Fruit fly (Drosophila melanogaster) whole organism, embryonic: ENCODE data around the gene RunxB.
A peak's percentile ranks its signal among the peaks of the same experiment; 100 is the strongest.

Experiments
- Abd-B ChIP-seq: fragments of 200-800 bp; sonication (Bioruptor generic); optimal IDR thresholded peaks from 2 replicates; lab custom pipeline; 2018; ENCODE audit warnings: missing biosample characterization, mild to moderate bottlenecking, missing genetic modification characterization, moderate library complexity
- CG10147 ChIP-seq: fragments of 200-800 bp; sonication (Bioruptor generic); optimal IDR thresholded peaks from 2 replicates; lab custom pipeline; 2019; ENCODE audit warnings: missing biosample characterization, mild to moderate bottlenecking, missing genetic modification characterization, moderate library complexity
- CG10959 ChIP-seq: fragments of 200-800 bp; sonication (Bioruptor generic); IDR thresholded peaks from 2 replicates; pipeline ENCODE4 v1.3.6; 2022; ENCODE audit warnings: missing biosample characterization, missing genetic modification characterization
- CG11695 ChIP-seq: fragments of 200-800 bp; sonication (Bioruptor generic); IDR thresholded peaks from 3 replicates; pipeline ENCODE4 v1.3.6; 2022; ENCODE audit warnings: missing biosample characterization, missing genetic modification characterization
- CG12104 ChIP-seq: fragments of 200-800 bp; sonication (Bioruptor generic); optimal IDR thresholded peaks from 3 replicates; lab custom pipeline; 2016; ENCODE audit warnings: missing biosample characterization, missing genetic modification characterization
- CG12219 ChIP-seq: fragments of 200-800 bp; sonication (Bioruptor generic); optimal IDR thresholded peaks from 3 replicates; lab custom pipeline; 2018; ENCODE audit warnings: missing biosample characterization, mild to moderate bottlenecking, missing genetic modification characterization
- CG14441 ChIP-seq: fragments of 200-800 bp; sonication (Bioruptor generic); IDR thresholded peaks from 2 replicates; pipeline ENCODE4 v1.3.6; 2022; ENCODE audit warnings: missing biosample characterization, missing genetic modification characterization
- CG15601 ChIP-seq: fragments of 200-800 bp; sonication (Bioruptor generic); optimal IDR thresholded peaks from 3 replicates; lab custom pipeline; 2019; ENCODE audit warnings: missing biosample characterization, mild to moderate bottlenecking, missing genetic modification characterization, moderate library complexity
- CG16863 ChIP-seq: fragments of 200-800 bp; sonication (Bioruptor generic); optimal IDR thresholded peaks from 3 replicates; lab custom pipeline; 2016; ENCODE audit warnings: missing biosample characterization, missing genetic modification characterization
- CG18764 ChIP-seq: fragments of 200-800 bp; sonication (Bioruptor generic); optimal IDR thresholded peaks from 3 replicates; lab custom pipeline; 2016; ENCODE audit warnings: missing biosample characterization, missing genetic modification characterization
- CG3065 ChIP-seq: fragments of 200-800 bp; sonication (Bioruptor generic); optimal IDR thresholded peaks from 2 replicates; lab custom pipeline; 2016; ENCODE audit warnings: missing biosample characterization, missing genetic modification characterization
- CG31388 ChIP-seq: fragments of 200-800 bp; sonication (Bioruptor generic); optimal IDR thresholded peaks from 2 replicates; lab custom pipeline; 2016; ENCODE audit warnings: missing biosample characterization, missing genetic modification characterization
- CG32772 ChIP-seq: fragments of 200-800 bp; sonication (Bioruptor generic); IDR thresholded peaks from 2 replicates; pipeline ENCODE4 v1.3.6; 2022; ENCODE audit warnings: missing biosample characterization, missing genetic modification characterization
- CG33557 ChIP-seq: fragments of 200-800 bp; sonication (Bioruptor generic); optimal IDR thresholded peaks from 2 replicates; lab custom pipeline; 2019; ENCODE audit warnings: missing biosample characterization, mild to moderate bottlenecking, missing genetic modification characterization, moderate library complexity
- CG3407 ChIP-seq: fragments of 200-800 bp; sonication (Bioruptor generic); optimal IDR thresholded peaks from 2 replicates; lab custom pipeline; 2018; ENCODE audit warnings: missing biosample characterization, mild to moderate bottlenecking, missing genetic modification characterization
- CG4424 ChIP-seq: fragments of 200-800 bp; sonication (Bioruptor generic); optimal IDR thresholded peaks from 3 replicates; lab custom pipeline; 2016; ENCODE audit warnings: missing biosample characterization, missing genetic modification characterization
- CG4820 ChIP-seq: fragments of 200-800 bp; sonication (Bioruptor generic); optimal IDR thresholded peaks from 3 replicates; lab custom pipeline; 2016; ENCODE audit warnings: missing biosample characterization, missing genetic modification characterization
- CG6683 ChIP-seq: fragments of 200-800 bp; sonication (Bioruptor generic); optimal IDR thresholded peaks from 2 replicates; lab custom pipeline; 2017; ENCODE audit warnings: missing biosample characterization, mild to moderate bottlenecking, missing genetic modification characterization, missing genetic modification reagents
- CG7786 ChIP-seq: fragments of 200-800 bp; sonication (Bioruptor generic); optimal IDR thresholded peaks from 2 replicates; lab custom pipeline; 2016; ENCODE audit warnings: missing biosample characterization, missing genetic modification characterization
- CG8089 ChIP-seq: fragments of 200-800 bp; sonication (Bioruptor generic); optimal IDR thresholded peaks from 3 replicates; lab custom pipeline; 2016; ENCODE audit warnings: missing biosample characterization, missing genetic modification characterization
- CG8388 ChIP-seq: fragments of 200-800 bp; sonication (Bioruptor generic); optimal IDR thresholded peaks from 2 replicates; lab custom pipeline; 2019; ENCODE audit warnings: missing biosample characterization, mild to moderate bottlenecking, missing genetic modification characterization, moderate library complexity
- CG8924 ChIP-seq: fragments of 200-800 bp; optimal IDR thresholded peaks from 3 replicates; lab custom pipeline; 2019; ENCODE audit warnings: missing biosample characterization, mild to moderate bottlenecking, missing genetic modification characterization, moderate library complexity
- CG9437 ChIP-seq: fragments of 200-800 bp; sonication (Bioruptor generic); optimal IDR thresholded peaks from 2 replicates; lab custom pipeline; 2018; ENCODE audit warnings: missing biosample characterization, mild to moderate bottlenecking, missing genetic modification characterization
- CG9727 ChIP-seq: fragments of 200-800 bp; sonication (Bioruptor generic); optimal IDR thresholded peaks from 3 replicates; lab custom pipeline; 2017; ENCODE audit warnings: missing biosample characterization, mild to moderate bottlenecking, missing genetic modification characterization
- Camta ChIP-seq: fragments of 200-800 bp; sonication (Bioruptor generic); optimal IDR thresholded peaks from 2 replicates; lab custom pipeline; 2016; ENCODE audit warnings: missing biosample characterization, missing genetic modification characterization
- D19A ChIP-seq: fragments of 200-800 bp; optimal IDR thresholded peaks from 3 replicates; lab custom pipeline; 2019; ENCODE audit warnings: missing biosample characterization, mild to moderate bottlenecking, missing genetic modification characterization, moderate library complexity
- HLH4C ChIP-seq: fragments of 200-800 bp; sonication (Bioruptor generic); IDR thresholded peaks from 3 replicates; pipeline ENCODE4 v1.3.6; 2022; ENCODE audit warnings: missing biosample characterization, missing genetic modification characterization; ENCODE audit not compliant: partially characterized antibody
- Mes4 ChIP-seq: fragments of 200-800 bp; sonication (Bioruptor generic); optimal IDR thresholded peaks from 2 replicates; lab custom pipeline; 2016; ENCODE audit warnings: missing biosample characterization, missing genetic modification characterization
- NK7.1 ChIP-seq: fragments of 200-800 bp; sonication (Bioruptor generic); optimal IDR thresholded peaks from 3 replicates; lab custom pipeline; 2016; ENCODE audit warnings: missing biosample characterization, missing genetic modification characterization
- Ssrp ChIP-seq: fragments of 200-800 bp; sonication (Bioruptor generic); optimal IDR thresholded peaks from 2 replicates; lab custom pipeline; 2018; ENCODE audit warnings: missing biosample characterization, mild to moderate bottlenecking, missing genetic modification characterization, moderate library complexity
- TFAM ChIP-seq: fragments of 200-800 bp; sonication (Bioruptor generic); optimal IDR thresholded peaks from 2 replicates; lab custom pipeline; 2017; ENCODE audit warnings: missing biosample characterization, missing genetic modification characterization, inconsistent platforms
- ap ChIP-seq: fragments of 200-800 bp; sonication (Bioruptor generic); IDR thresholded peaks from 2 replicates; pipeline ENCODE4 v1.3.6; 2022; ENCODE audit warnings: missing biosample characterization, missing genetic modification characterization
- bcd ChIP-seq: fragments of 200-800 bp; sonication (Bioruptor generic); optimal IDR thresholded peaks from 2 replicates; lab custom pipeline; 2017; ENCODE audit warnings: missing biosample characterization, mild to moderate bottlenecking, missing genetic modification characterization
- cato ChIP-seq: fragments of 200-800 bp; sonication (Bioruptor generic); optimal IDR thresholded peaks from 2 replicates; lab custom pipeline; 2016; ENCODE audit warnings: missing biosample characterization, missing genetic modification characterization, borderline replicate concordance
- dm ChIP-seq: fragments of 200-800 bp; sonication (Bioruptor generic); optimal IDR thresholded peaks from 3 replicates; lab custom pipeline; 2016; ENCODE audit warnings: missing biosample characterization, missing genetic modification characterization
- en ChIP-seq: fragments of 200-800 bp; sonication (Bioruptor generic); optimal IDR thresholded peaks from 2 replicates; lab custom pipeline; 2016; ENCODE audit warnings: missing biosample characterization, missing genetic modification characterization
- exex ChIP-seq: fragments of 200-800 bp; sonication (Bioruptor generic); optimal IDR thresholded peaks from 4 replicates; lab custom pipeline; 2018; ENCODE audit warnings: missing biosample characterization, mild to moderate bottlenecking, missing genetic modification characterization, moderate library complexity
- ftz-f1 ChIP-seq: fragments of 200-800 bp; sonication (Bioruptor generic); optimal IDR thresholded peaks from 2 replicates; lab custom pipeline; 2016; ENCODE audit warnings: missing biosample characterization, missing genetic modification characterization
- her ChIP-seq: fragments of 200-800 bp; sonication (Bioruptor generic); optimal IDR thresholded peaks from 2 replicates; lab custom pipeline; 2016; ENCODE audit warnings: missing biosample characterization, missing genetic modification characterization
- hth ChIP-seq: fragments of >200 bp; optimal IDR thresholded peaks from 2 replicates; lab custom pipeline; 2017; ENCODE audit warnings: inconsistent platforms
- mld ChIP-seq: fragments of 200-800 bp; sonication (Bioruptor generic); IDR thresholded peaks from 3 replicates; pipeline ENCODE4 v1.3.6; 2022; ENCODE audit warnings: missing biosample characterization, missing genetic modification characterization; ENCODE audit not compliant: partially characterized antibody
- nerfin-2 ChIP-seq: fragments of 200-800 bp; sonication (Bioruptor generic); IDR thresholded peaks from 2 replicates; pipeline ENCODE4 v1.3.6; 2022; ENCODE audit warnings: missing biosample characterization, missing genetic modification characterization; ENCODE audit not compliant: partially characterized antibody
- nmo ChIP-seq: fragments of 200-800 bp; sonication (Bioruptor generic); optimal IDR thresholded peaks from 2 replicates; lab custom pipeline; 2018; ENCODE audit warnings: missing biosample characterization, mild to moderate bottlenecking, missing genetic modification characterization, moderate library complexity
- onecut ChIP-seq: fragments of 200-800 bp; sonication (Bioruptor generic); IDR thresholded peaks from 2 replicates; pipeline ENCODE4 v1.3.6; 2022; ENCODE audit warnings: missing biosample characterization, missing genetic modification characterization
- repo ChIP-seq: fragments of 200-800 bp; sonication (Bioruptor generic); optimal IDR thresholded peaks from 2 replicates; lab custom pipeline; 2016; ENCODE audit warnings: missing biosample characterization, missing genetic modification characterization
- row ChIP-seq: fragments of 200-800 bp; sonication (Bioruptor generic); IDR thresholded peaks from 3 replicates; pipeline ENCODE4 v1.3.6; 2022; ENCODE audit warnings: missing biosample characterization, missing genetic modification characterization
- salm ChIP-seq: fragments of 200-800 bp; sonication (Bioruptor generic); optimal IDR thresholded peaks from 2 replicates; lab custom pipeline; 2018; ENCODE audit warnings: missing biosample characterization, mild to moderate bottlenecking, missing genetic modification characterization
- sens-2 ChIP-seq: fragments of 200-800 bp; sonication (Bioruptor generic); IDR thresholded peaks from 2 replicates; pipeline ENCODE4 v1.3.6; 2022; ENCODE audit warnings: missing biosample characterization, missing genetic modification characterization
- slou ChIP-seq: fragments of 200-800 bp; sonication (Bioruptor generic); optimal IDR thresholded peaks from 3 replicates; lab custom pipeline; 2016; ENCODE audit warnings: missing biosample characterization, missing genetic modification characterization
- sna ChIP-seq: fragments of 200-800 bp; sonication (Bioruptor generic); IDR thresholded peaks from 2 replicates; pipeline ENCODE4 v1.3.6; 2022; ENCODE audit warnings: missing biosample characterization, missing genetic modification characterization; ENCODE audit not compliant: partially characterized antibody
- tin ChIP-seq: fragments of 200-800 bp; sonication (Bioruptor generic); optimal IDR thresholded peaks from 3 replicates; lab custom pipeline; 2016; ENCODE audit warnings: missing biosample characterization, missing genetic modification characterization
- vvl ChIP-seq: fragments of 200-800 bp; sonication (Bioruptor generic); IDR thresholded peaks from 2 replicates; pipeline ENCODE4 v1.3.6; 2022; ENCODE audit warnings: missing biosample characterization, missing genetic modification characterization

The RunxB gene

DNA sequence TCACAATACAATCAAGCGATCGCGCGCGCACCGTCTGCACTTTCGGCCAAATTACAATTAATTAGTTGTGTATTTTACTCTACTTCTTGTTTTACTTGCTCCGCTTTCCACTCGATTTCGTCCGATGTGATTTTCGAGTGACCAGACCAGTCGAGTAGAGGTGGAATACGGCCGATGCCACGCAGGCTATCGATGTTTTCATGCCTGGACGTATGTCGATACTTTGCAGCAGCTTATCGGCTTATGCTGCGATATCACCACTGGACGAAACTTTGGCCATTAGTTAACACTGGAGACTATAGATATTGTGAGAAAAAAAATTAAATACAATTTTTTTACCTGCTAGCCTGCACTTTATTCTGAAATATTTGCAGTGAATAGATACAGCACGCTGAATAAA is 27.8 kb upstream of the RunxB start, which contains the start of gene RhoGAP19D (continued):
- peak; percentile 47 for TF ChIP-seq repo (GFP tag; lab: Kevin White, UChicago)
- TF ChIP-seq en (GFP tag; lab: Kevin White, UChicago) = no peak
- no peak for TF ChIP-seq CG8388 (GFP tag; lab: Kevin White, UChicago)
- no peak for TF ChIP-seq salm (tag; lab: Kevin White, UChicago)
- TF ChIP-seq her (GFP tag; lab: Kevin White, UChicago) = peak; percentile 42
- peak; percentile 82 for TF ChIP-seq row (GFP tag; lab: Robert Waterston, UW)
- TF ChIP-seq CG31388 (GFP tag; lab: Kevin White, UChicago) = no peak
- no peak for TF ChIP-seq TFAM (GFP tag; lab: Kevin White, UChicago)
- TF ChIP-seq Abd-B (GFP tag; lab: Kevin White, UChicago) = no peak
- TF ChIP-seq CG6683 (GFP tag; lab: Kevin White, UChicago) = no peak
- TF ChIP-seq NK7.1 (GFP tag; lab: Kevin White, UChicago) = peak; percentile 21
- TF ChIP-seq dm = no peak
- TF ChIP-seq nerfin-2 (GFP tag; lab: Robert Waterston, UW) = peak; percentile 86
- TF ChIP-seq CG8089 = peak; percentile 25
- no peak for TF ChIP-seq CG9437
- peak; percentile 91 for TF ChIP-seq mld
- TF ChIP-seq CG33557 (GFP tag; lab: Kevin White, UChicago) = no peak
- TF ChIP-seq CG7786 = peak; percentile 68
- no peak for TF ChIP-seq D19A
- peak; percentile 78 for TF ChIP-seq vvl (GFP tag; lab: Robert Waterston, UW)
- peak; percentile 11 for TF ChIP-seq CG15601 (tag; lab: Kevin White, UChicago)
- peak; percentile 19 for TF ChIP-seq slou (GFP tag; lab: Kevin White, UChicago)
- peak; percentile 79 for TF ChIP-seq sna
- no peak for TF ChIP-seq CG8924 (tag; lab: Kevin White, UChicago)
- TF ChIP-seq onecut (GFP tag; lab: Robert Waterston, UW) = 0 out of 2 replicates have a peak, but pooled peaks have one; percentile 16
- TF ChIP-seq CG3407 (GFP tag; lab: Kevin White, UChicago) = no peak
- peak; percentile 89 for TF ChIP-seq HLH4C (GFP tag; lab: Robert Waterston, UW)
- peak; percentile 63 for TF ChIP-seq tin (GFP tag; lab: Kevin White, UChicago)
- peak; percentile 42 for TF ChIP-seq nmo (GFP tag; lab: Kevin White, UChicago)
- no peak for TF ChIP-seq Camta (GFP tag; lab: Kevin White, UChicago)
- TF ChIP-seq CG18764 (GFP tag; lab: Kevin White, UChicago) = peak; percentile 52
- TF ChIP-seq hth = no peak
- no peak for TF ChIP-seq CG10147
- TF ChIP-seq CG4424 (GFP tag; lab: Kevin White, UChicago) = peak; percentile 48
- TF ChIP-seq CG16863 = peak; percentile 41
- TF ChIP-seq CG11695 (GFP tag; lab: Robert Waterston, UW) = no peak
- peak; percentile 14; the same call in 1 of the 2 replicates for TF ChIP-seq CG10959 (GFP tag; lab: Robert Waterston, UW)
- TF ChIP-seq Mes4 = no peak
- no peak for TF ChIP-seq CG3065
- TF ChIP-seq CG9727 (GFP tag; lab: Kevin White, UChicago) = no peak
- TF ChIP-seq bcd = peak; percentile 57
- TF ChIP-seq ftz-f1 (GFP tag; lab: Kevin White, UChicago) = peak; percentile 16
- no peak for TF ChIP-seq CG12104 (GFP tag; lab: Kevin White, UChicago)
- TF ChIP-seq ap = no peak
- no peak for TF ChIP-seq cato (GFP tag; lab: Kevin White, UChicago)
- peak; percentile 42 for TF ChIP-seq exex
- TF ChIP-seq sens-2 (GFP tag; lab: Robert Waterston, UW) = no peak
- peak; percentile 68 for TF ChIP-seq CG32772 (GFP tag; lab: Robert Waterston, UW)
- peak; percentile 39; the same call in 1 of the 2 replicates for TF ChIP-seq CG14441 (GFP tag; lab: Robert Waterston, UW)
- TF ChIP-seq Ssrp = no peak
- no peak for TF ChIP-seq CG12219
- peak; percentile 12 for TF ChIP-seq CG4820 (GFP tag; lab: Kevin White, UChicago)
